Worm (Caenorhabditis elegans): ENCODE measurements around the gene clec-165.

clec-165 gene

ce11 chrIV:1215536-1215935 lies 31.1 kb downstream of the clec-165 start:
- TF ChIP-seq unc-62 (GFP tag; optimal IDR thresholded peaks at IDR 0.05) (no peak), mep-1 (tag; optimal IDR thresholded peaks at IDR 0.05) (no peak), ham-2 (GFP tag; optimal IDR thresholded peaks at IDR 0.05) (no peak), nhr-2 (tag; optimal IDR thresholded peaks at IDR 0.05) (no peak), tbx-8 (GFP tag; optimal IDR thresholded peaks at IDR 0.05) (no peak), elt-3 (tag; optimal IDR thresholded peaks at IDR 0.05) (no peak), elt-1 (tag; optimal IDR thresholded peaks at IDR 0.05; ENCODE audit: borderline replicate concordance, insufficient read depth) (no peak), flh-1 (GFP tag; optimal IDR thresholded peaks at IDR 0.05) (no peak), unc-120 (tag; optimal IDR thresholded peaks at IDR 0.05; ENCODE audit: poor library complexity, severe bottlenecking) (no peak), unc-39 (tag; optimal IDR thresholded peaks at IDR 0.05) (no peak), ceh-83 (GFP tag; optimal IDR thresholded peaks at IDR 0.05) (no peak), ceh-39 (tag; optimal IDR thresholded peaks at IDR 0.05) (no peak), lin-13 (tag; optimal IDR thresholded peaks at IDR 0.05) (no peak), sptf-1 (tag; optimal IDR thresholded peaks at IDR 0.05) (no peak), mab-5 (tag; optimal IDR thresholded peaks at IDR 0.05) (no peak)

DNA sequence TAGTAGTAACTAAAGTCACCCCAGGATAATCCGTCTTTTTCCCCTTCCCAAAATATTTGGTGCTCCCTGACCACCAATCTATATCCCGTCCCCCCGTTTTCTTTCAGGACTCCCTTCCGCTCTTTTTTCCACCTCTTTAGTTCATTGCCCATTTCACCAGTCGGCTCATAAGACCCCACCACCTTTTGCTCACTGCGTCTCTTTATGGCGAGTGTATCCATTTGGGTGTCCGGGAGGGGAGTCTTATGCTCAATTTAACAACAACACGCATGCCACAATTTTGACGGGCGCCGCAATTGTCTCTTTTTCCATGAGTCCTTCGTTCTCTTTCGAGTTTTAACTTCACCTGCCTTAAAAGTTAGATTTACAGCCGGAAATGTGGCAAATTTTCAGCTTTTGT lies 33.5 kb downstream of the clec-165 start:
- no peak for TF ChIP-seq pha-4 (tag; optimal IDR thresholded peaks at IDR 0.05)
- no peak for TF ChIP-seq mep-1 (tag; optimal IDR thresholded peaks at IDR 0.05)
- no peak for TF ChIP-seq unc-120 (tag; optimal IDR thresholded peaks at IDR 0.05; ENCODE audit: poor library complexity, severe bottlenecking)
- peak; percentile 65 for TF ChIP-seq ces-1 (GFP tag; optimal IDR thresholded peaks at IDR 0.05)
- no peak for TF ChIP-seq nhr-76 (tag; optimal IDR thresholded peaks at IDR 0.05)

DNA sequence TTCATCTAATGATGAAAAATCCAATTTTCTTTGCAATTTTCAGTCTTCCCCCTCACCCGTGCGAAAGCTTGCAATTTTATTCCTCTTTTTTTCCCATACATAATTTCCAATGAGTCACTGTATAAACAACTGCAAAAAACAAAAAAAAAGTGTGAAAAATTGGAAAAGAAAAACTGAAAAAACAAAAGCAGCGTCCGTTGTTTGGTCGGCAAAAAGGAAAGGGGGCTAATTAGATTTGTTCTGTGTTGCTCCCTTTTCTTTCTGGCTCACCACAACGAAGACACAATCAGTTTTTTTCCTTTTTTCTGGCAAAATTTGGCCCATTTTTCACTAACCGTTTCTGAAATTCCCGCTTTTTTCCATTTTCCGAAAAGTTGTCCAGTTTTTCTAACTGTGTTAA lies 34.3 kb downstream of the clec-165 start:
- TF ChIP-seq ces-1 (GFP tag; optimal IDR thresholded peaks at IDR 0.05) (peak; percentile 88), cnd-1 (tag; optimal IDR thresholded peaks at IDR 0.05) (no peak), nhr-76 (tag; optimal IDR thresholded peaks at IDR 0.05) (no peak)

- no peak for TF ChIP-seq lin-32 (GFP tag; optimal IDR thresholded peaks at IDR 0.05)
- no peak for TF ChIP-seq flh-1 (GFP tag; optimal IDR thresholded peaks at IDR 0.05)
- TF ChIP-seq nhr-76 (tag; optimal IDR thresholded peaks at IDR 0.05): no peak
- TF ChIP-seq lsy-2 (tag; optimal IDR thresholded peaks at IDR 0.05): no peak
- no peak for TF ChIP-seq unc-39 (tag; optimal IDR thresholded peaks at IDR 0.05)
- TF ChIP-seq cnd-1 (tag; optimal IDR thresholded peaks at IDR 0.05): no peak
- no peak for TF ChIP-seq nhr-12 (tag; optimal IDR thresholded peaks at IDR 0.05)
- no peak for TF ChIP-seq M03D4.4 (tag; optimal IDR thresholded peaks at IDR 0.05)
- TF ChIP-seq ces-1 (GFP tag; optimal IDR thresholded peaks at IDR 0.05): no peak
- no peak for TF ChIP-seq elt-1 (tag; optimal IDR thresholded peaks at IDR 0.05; ENCODE audit: borderline replicate concordance, insufficient read depth)
- TF ChIP-seq drap-1 (GFP tag; optimal IDR thresholded peaks at IDR 0.05): no peak
- TF ChIP-seq sptf-1 (tag; optimal IDR thresholded peaks at IDR 0.05): no peak
- TF ChIP-seq tbx-8 (GFP tag; optimal IDR thresholded peaks at IDR 0.05): no peak
- TF ChIP-seq pha-4 (tag; optimal IDR thresholded peaks at IDR 0.05): no peak
- TF ChIP-seq bed-3 (GFP tag; optimal IDR thresholded peaks at IDR 0.05): no peak
- TF ChIP-seq ztf-11 (tag; optimal IDR thresholded peaks at IDR 0.05): no peak
- no peak for TF ChIP-seq blmp-1 (tag; optimal IDR thresholded peaks at IDR 0.05)
- no peak for TF ChIP-seq unc-62 (GFP tag; optimal IDR thresholded peaks at IDR 0.05)
- no peak for TF ChIP-seq nhr-28 (tag; optimal IDR thresholded peaks at IDR 0.05)
These were observed 34.8 kb downstream of the clec-165 start for ce11 chrIV:1211902-1212301.

DNA sequence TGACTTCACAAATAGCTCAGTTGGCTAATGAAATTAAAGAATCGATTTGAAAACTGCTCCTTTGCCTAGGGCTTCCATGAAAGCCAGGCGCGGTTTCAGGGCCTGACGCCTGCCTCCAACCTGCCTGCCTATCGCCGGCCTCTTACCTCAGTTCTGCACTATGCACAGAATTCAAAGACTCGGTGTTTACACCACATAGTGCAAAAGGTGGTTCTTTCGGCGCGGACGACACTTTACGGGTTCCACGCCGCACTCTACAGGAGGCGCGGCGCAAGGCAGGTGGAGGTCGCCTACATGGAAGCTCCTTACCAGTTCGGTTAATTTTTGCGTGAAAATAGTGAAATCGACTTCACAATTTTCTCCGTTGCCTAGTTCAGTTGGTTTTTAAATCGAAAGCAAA lies 36.9 kb downstream of the clec-165 start:
- TF ChIP-seq sptf-1 (tag; optimal IDR thresholded peaks at IDR 0.05): no peak

- no peak for TF ChIP-seq drap-1 (GFP tag; optimal IDR thresholded peaks at IDR 0.05)
- no peak for TF ChIP-seq ceh-43 (GFP tag; optimal IDR thresholded peaks at IDR 0.05)
- TF ChIP-seq cnd-1 (tag; optimal IDR thresholded peaks at IDR 0.05): no peak
- no peak for TF ChIP-seq M03D4.4 (tag; optimal IDR thresholded peaks at IDR 0.05)
- no peak for TF ChIP-seq flh-1 (GFP tag; optimal IDR thresholded peaks at IDR 0.05)
- TF ChIP-seq mls-2 (tag; optimal IDR thresholded peaks at IDR 0.05): no peak
- no peak for TF ChIP-seq mab-5 (tag; optimal IDR thresholded peaks at IDR 0.05)
- TF ChIP-seq elt-3 (tag; optimal IDR thresholded peaks at IDR 0.05): no peak
- TF ChIP-seq ces-1 (GFP tag; optimal IDR thresholded peaks at IDR 0.05): no peak
- TF ChIP-seq pha-4 (tag; optimal IDR thresholded peaks at IDR 0.05): no peak
- TF ChIP-seq tbx-8 (GFP tag; optimal IDR thresholded peaks at IDR 0.05): no peak
- no peak for TF ChIP-seq bed-3 (GFP tag; optimal IDR thresholded peaks at IDR 0.05)
- no peak for TF ChIP-seq ceh-39 (tag; optimal IDR thresholded peaks at IDR 0.05)
- TF ChIP-seq snpc-4 (tag; optimal IDR thresholded peaks at IDR 0.05): no peak
- no peak for TF ChIP-seq nhr-28 (tag; optimal IDR thresholded peaks at IDR 0.05)
- no peak for TF ChIP-seq sptf-1 (tag; optimal IDR thresholded peaks at IDR 0.05)
- TF ChIP-seq lin-32 (GFP tag; optimal IDR thresholded peaks at IDR 0.05): no peak
- TF ChIP-seq sem-2 (GFP tag; optimal IDR thresholded peaks at IDR 0.05): no peak
These were observed 37.4 kb downstream of the clec-165 start for ce11 chrIV:1209320-1209719.

Data from whole organism, mixed stage, embryonic.